Worm (Caenorhabditis elegans): ENCODE measurements around the gene F13D2.1.
A peak's percentile ranks its signal among the peaks of the same experiment; 100 is the strongest.

The F13D2.1 gene

DNA sequence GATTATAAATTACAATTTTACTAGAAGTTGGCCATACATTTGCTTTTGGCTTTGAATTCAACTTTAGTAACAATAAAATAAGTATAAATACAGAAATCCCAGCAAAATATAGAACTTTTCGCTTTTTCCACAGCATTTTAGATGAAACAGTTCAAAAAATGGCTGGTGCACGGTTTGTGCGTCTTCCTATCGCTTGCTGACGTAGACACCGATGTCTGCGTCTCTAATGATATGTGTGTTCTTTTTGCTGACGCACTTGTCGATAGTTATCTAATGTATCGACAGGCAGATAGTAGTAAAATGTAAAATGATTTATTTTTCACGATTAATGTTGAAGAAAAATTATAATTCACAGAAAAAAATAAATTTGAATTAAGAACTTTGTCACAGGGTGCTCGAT, 17.5 kb upstream of the F13D2.1 start, which contains the start of gene hst-2:
Gene hst-2, minus strand, starts transcription at position 203 of the 400 bp plus-strand sequence.
- TF ChIP-seq F13C5.2 (tag; optimal IDR thresholded peaks at IDR 0.05) (peak; percentile 60), ets-7 (tag; optimal IDR thresholded peaks at IDR 0.05) (peak; percentile 18), pes-1 (GFP tag; IDR thresholded peaks at IDR 0.05) (0 out of 2 replicates have a peak, but pooled peaks have one; percentile 20), flt-1 (GFP tag; IDR thresholded peaks at IDR 0.05) (no peak), hmbx-1 (tag; optimal IDR thresholded peaks at IDR 0.05) (no peak), sea-1 (GFP tag; conservative IDR thresholded peaks at IDR 0.05) (no peak), ceh-13 (GFP tag; optimal IDR thresholded peaks at IDR 0.05) (no peak), ceh-36 (tag; optimal IDR thresholded peaks at IDR 0.05) (no peak), aly-1 (tag; optimal IDR thresholded peaks at IDR 0.05) (no peak), ama-1 (optimal IDR thresholded peaks at IDR 0.05) (no peak), scrt-1 (GFP tag; IDR thresholded peaks at IDR 0.05) (no peak)

DNA sequence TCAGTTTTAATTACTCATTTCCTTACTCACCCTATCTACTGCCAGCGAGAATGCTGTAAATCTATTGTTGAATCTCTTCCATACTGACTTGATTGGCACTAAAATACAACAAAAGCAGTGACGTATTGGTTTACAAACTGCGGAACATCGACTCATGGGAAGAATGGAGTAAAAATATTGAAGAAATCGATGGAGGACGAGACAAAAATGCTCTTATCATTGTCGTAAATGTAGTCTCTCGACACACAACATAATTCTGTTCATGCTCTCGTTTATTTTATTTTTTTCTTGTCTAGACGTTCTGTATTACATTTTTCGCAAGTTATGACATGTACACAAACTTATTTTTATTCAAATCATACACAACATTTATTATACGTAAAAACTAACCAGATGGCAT, 14.4 kb upstream of the F13D2.1 start, which contains the start of gene C34F6.11:
Gene C34F6.11, minus strand, starts transcription at position 160 of the 400 bp plus-strand sequence.
- TF ChIP-seq pes-1 (GFP tag; IDR thresholded peaks at IDR 0.05) (no peak), tbx-11 (GFP tag; IDR thresholded peaks at IDR 0.05) (no peak), ama-1 (optimal IDR thresholded peaks at IDR 0.05) (no peak), hmbx-1 (tag; optimal IDR thresholded peaks at IDR 0.05) (no peak), hnd-1 (tag; optimal IDR thresholded peaks at IDR 0.05) (no peak)

DNA sequence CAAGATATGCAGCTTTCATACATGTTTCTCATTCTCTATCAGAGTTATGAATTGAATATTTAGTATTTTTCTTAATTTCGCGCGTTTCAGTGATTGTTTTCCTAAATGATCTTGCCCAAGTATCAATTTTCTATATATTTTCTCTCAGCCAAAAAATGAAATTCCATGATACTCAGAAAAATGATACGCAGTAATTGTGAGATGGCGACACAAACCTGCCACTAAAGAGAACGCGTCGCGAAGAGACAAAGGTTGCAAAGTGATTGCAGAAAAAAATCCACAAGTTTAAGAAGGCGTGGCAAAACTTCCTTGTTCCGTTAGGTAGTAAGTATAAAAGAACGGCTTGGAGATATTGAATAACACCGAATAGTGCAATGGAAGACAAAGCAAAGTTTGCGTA, 11.8 kb upstream of the F13D2.1 start, which contains the start of gene col-179:
Gene col-179, plus strand, starts transcription at position 301 of the 400 bp plus-strand sequence.
- TF ChIP-seq tbx-11 (GFP tag; IDR thresholded peaks at IDR 0.05) (no peak), pes-1 (GFP tag; IDR thresholded peaks at IDR 0.05) (no peak), tra-4 (tag; optimal IDR thresholded peaks at IDR 0.05) (no peak), ceh-36 (tag; optimal IDR thresholded peaks at IDR 0.05) (no peak), scrt-1 (GFP tag; IDR thresholded peaks at IDR 0.05) (no peak), flt-1 (GFP tag; IDR thresholded peaks at IDR 0.05) (no peak), sea-1 (GFP tag; conservative IDR thresholded peaks at IDR 0.05) (no peak)

DNA sequence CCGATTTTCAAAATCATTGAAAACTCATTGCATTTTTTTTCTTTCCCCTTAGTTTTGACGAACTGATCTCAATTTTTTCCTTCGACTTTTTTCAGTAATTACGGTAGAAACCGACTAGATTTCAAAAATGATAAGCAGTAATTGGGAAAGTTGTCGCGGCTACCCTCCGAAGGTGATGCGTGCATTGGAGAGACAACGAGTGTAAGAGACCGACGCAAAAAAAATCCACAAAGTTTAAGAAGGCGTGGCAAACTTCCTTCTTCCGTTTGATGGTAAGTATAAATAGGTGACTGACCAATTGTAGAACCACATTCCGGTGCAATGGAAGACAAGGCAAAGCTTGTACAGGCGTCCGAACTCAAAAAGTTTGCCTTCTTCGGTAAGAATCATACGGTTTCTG, 9.7 kb upstream of the F13D2.1 start, which contains the start of gene col-178:
Gene col-178, plus strand, starts transcription at position 301 of the 400 bp plus-strand sequence.
- TF ChIP-seq aly-1 (tag; optimal IDR thresholded peaks at IDR 0.05) (no peak), ceh-36 (tag; optimal IDR thresholded peaks at IDR 0.05) (no peak), tbx-37 (GFP tag; conservative IDR thresholded peaks at IDR 0.05) (no peak), ets-7 (tag; optimal IDR thresholded peaks at IDR 0.05) (no peak), pes-1 (GFP tag; IDR thresholded peaks at IDR 0.05) (no peak)

DNA sequence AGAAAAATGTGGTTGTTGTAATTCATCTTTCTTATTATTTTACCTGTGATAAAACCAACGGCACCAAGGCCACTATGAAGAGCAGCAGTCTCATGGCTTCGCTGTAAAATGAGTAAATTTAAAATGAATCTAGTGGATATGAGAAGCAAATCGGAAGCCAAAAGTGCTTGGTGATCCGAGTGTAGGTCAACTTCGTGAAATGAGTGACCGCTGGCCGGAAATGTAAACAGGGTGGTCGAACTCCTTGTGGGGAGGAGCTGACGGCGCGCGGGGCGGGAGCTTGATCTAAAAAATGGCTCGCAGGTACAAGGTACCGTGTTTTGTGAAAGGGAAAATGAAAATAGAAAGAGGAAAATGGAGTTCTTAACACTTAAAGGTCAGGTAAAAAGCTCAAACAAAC, 7.3 kb upstream of the F13D2.1 start, which contains the start of gene C34F6.1:
Gene C34F6.1, minus strand, starts transcription at position 101 of the 400 bp plus-strand sequence.
- TF ChIP-seq ceh-36 (tag; optimal IDR thresholded peaks at IDR 0.05): no peak
- TF ChIP-seq sea-1 (GFP tag; conservative IDR thresholded peaks at IDR 0.05): no peak
- no peak for TF ChIP-seq hmbx-1 (tag; optimal IDR thresholded peaks at IDR 0.05)
- no peak for TF ChIP-seq aly-1 (tag; optimal IDR thresholded peaks at IDR 0.05)
- no peak for TF ChIP-seq tbx-11 (GFP tag; IDR thresholded peaks at IDR 0.05)
- TF ChIP-seq ets-7 (tag; optimal IDR thresholded peaks at IDR 0.05): no peak
- no peak for TF ChIP-seq tbx-37 (GFP tag; conservative IDR thresholded peaks at IDR 0.05)

- TF ChIP-seq pes-1 (GFP tag; IDR thresholded peaks at IDR 0.05): no peak
These were observed 4.3 kb upstream of the F13D2.1 start for ce11 chrX:11193670-11194069.

ce11 chrX:11190443-11190842, 1.0 kb upstream of the F13D2.1 start:
- TF ChIP-seq flt-1 (GFP tag; IDR thresholded peaks at IDR 0.05): no peak

ce11 chrX:11185498-11185897, 3.9 kb downstream of the F13D2.1 start, which contains the start of gene gnrr-7:
gnrr-7 (plus strand) TSS chrX:11185798.
- TF ChIP-seq ceh-36 (tag; optimal IDR thresholded peaks at IDR 0.05) (no peak), aly-1 (tag; optimal IDR thresholded peaks at IDR 0.05) (no peak), sea-1 (GFP tag; conservative IDR thresholded peaks at IDR 0.05) (no peak), ets-7 (tag; optimal IDR thresholded peaks at IDR 0.05) (no peak), B0310.2 (tag; optimal IDR thresholded peaks at IDR 0.05) (no peak), hmbx-1 (tag; optimal IDR thresholded peaks at IDR 0.05) (no peak), ceh-13 (GFP tag; optimal IDR thresholded peaks at IDR 0.05) (no peak), hnd-1 (tag; optimal IDR thresholded peaks at IDR 0.05) (no peak), pes-1 (GFP tag; IDR thresholded peaks at IDR 0.05) (no peak), hmg-4 (GFP tag; optimal IDR thresholded peaks at IDR 0.05) (no peak), F13C5.2 (tag; optimal IDR thresholded peaks at IDR 0.05) (no peak), flt-1 (GFP tag; IDR thresholded peaks at IDR 0.05) (no peak)

ce11 chrX:11178599-11178998, 10.8 kb downstream of the F13D2.1 start, which contains the start of gene gnrr-6:
gnrr-6 (plus strand) TSS chrX:11178899.
- TF ChIP-seq ceh-36 (tag; optimal IDR thresholded peaks at IDR 0.05) (no peak), ceh-13 (GFP tag; optimal IDR thresholded peaks at IDR 0.05) (no peak), hnd-1 (tag; optimal IDR thresholded peaks at IDR 0.05) (no peak), scrt-1 (GFP tag; IDR thresholded peaks at IDR 0.05) (no peak), tbx-11 (GFP tag; IDR thresholded peaks at IDR 0.05) (no peak)
